Worm (Caenorhabditis elegans) whole organism, L3 larva: ENCODE data around the gene ZK596.3.

Source experiments
- R02D3.7 ChIP-seq: fragments of 150-350 bp; optimal IDR thresholded peaks from 2 replicates; lab custom pipeline; 2014; ENCODE audit warnings: missing biosample characterization, missing genetic modification characterization
- ZK546.5 ChIP-seq: sonication (generic microtip); optimal IDR thresholded peaks from 2 replicates; lab custom pipeline; 2017; ENCODE audit warnings: missing biosample characterization, missing genetic modification characterization
- ama-1 ChIP-seq: fragments of 150-350 bp; optimal IDR thresholded peaks from 2 replicates; lab custom pipeline; 2018
- ceh-16 ChIP-seq: sonication (generic microtip); optimal IDR thresholded peaks from 2 replicates; lab custom pipeline; 2017; ENCODE audit warnings: missing biosample characterization, missing genetic modification characterization
- ceh-28 ChIP-seq: fragments of 150-350 bp; optimal IDR thresholded peaks from 2 replicates; lab custom pipeline; 2014; ENCODE audit warnings: missing biosample characterization, missing genetic modification reagents, missing genetic modification characterization
- ceh-82 ChIP-seq: fragments of 150-350 bp; optimal IDR thresholded peaks from 2 replicates; lab custom pipeline; 2014; ENCODE audit warnings: missing biosample characterization, missing genetic modification characterization
- egl-27 ChIP-seq: sonication (generic microtip); optimal IDR thresholded peaks from 4 replicates; lab custom pipeline; 2017; ENCODE audit warnings: missing biosample characterization, missing genetic modification reagents, missing genetic modification characterization
- egl-5 ChIP-seq: fragments of 150-350 bp; optimal IDR thresholded peaks from 2 replicates; lab custom pipeline; 2017; ENCODE audit warnings: missing biosample characterization, missing genetic modification reagents, missing genetic modification characterization, inconsistent platforms
- elt-1 ChIP-seq: fragments of 150-350 bp; optimal IDR thresholded peaks from 2 replicates; lab custom pipeline; 2014; ENCODE audit warnings: missing biosample characterization, missing genetic modification characterization
- elt-2 ChIP-seq: sonication (generic microtip); optimal IDR thresholded peaks from 2 replicates; lab custom pipeline; 2016; ENCODE audit warnings: missing genetic modification reagents, mild to moderate bottlenecking, missing genetic modification characterization, missing compliant biosample characterization
- elt-3 ChIP-seq, 3 experiments: fragments of 150-350 bp in 1 of 3; sonication (generic microtip) in 2 of 3; optimal IDR thresholded peaks; 2 replicates in 2 of 3; 4 replicates in 1 of 3; lab custom pipeline; 2014 to 2017; ENCODE audit warnings: missing biosample characterization in 3 of 3, missing genetic modification characterization in 3 of 3
- eor-1 ChIP-seq, 2 experiments: fragments of 150-350 bp; optimal IDR thresholded peaks; 2 replicates each; lab custom pipeline; 2014 to 2018; ENCODE audit warnings: missing biosample characterization in 2 of 2, missing genetic modification characterization in 2 of 2
- fos-1 ChIP-seq: fragments of 150-350 bp; optimal IDR thresholded peaks from 2 replicates; lab custom pipeline; 2014; ENCODE audit warnings: missing biosample characterization, missing genetic modification characterization
- hmg-11 ChIP-seq: sonication (generic microtip); optimal IDR thresholded peaks from 2 replicates; lab custom pipeline; 2016; ENCODE audit warnings: missing genetic modification characterization, missing compliant biosample characterization
- jun-1 ChIP-seq: fragments of 150-350 bp; optimal IDR thresholded peaks from 2 replicates; lab custom pipeline; 2014; ENCODE audit warnings: missing biosample characterization, missing genetic modification reagents, missing genetic modification characterization
- lin-15B ChIP-seq: fragments of 150-350 bp; optimal IDR thresholded peaks from 2 replicates; lab custom pipeline; 2014; ENCODE audit warnings: missing biosample characterization, missing genetic modification characterization
- lin-39 ChIP-seq: fragments of 150-350 bp; optimal IDR thresholded peaks from 2 replicates; lab custom pipeline; 2018; ENCODE audit warnings: missing biosample characterization, missing genetic modification reagents, missing genetic modification characterization
- lsy-12 ChIP-seq: sonication (generic microtip); optimal IDR thresholded peaks from 2 replicates; lab custom pipeline; 2016; ENCODE audit warnings: mild to moderate bottlenecking, missing genetic modification characterization, missing compliant biosample characterization
- mdl-1 ChIP-seq: fragments of 150-350 bp; optimal IDR thresholded peaks from 2 replicates; lab custom pipeline; 2014; ENCODE audit warnings: missing biosample characterization, missing genetic modification characterization
- mml-1 ChIP-seq: fragments of 150-350 bp; sonication (generic microtip); optimal IDR thresholded peaks from 3 replicates; lab custom pipeline; 2014; ENCODE audit warnings: missing biosample characterization, missing genetic modification characterization
- nfya-1 ChIP-seq: sonication (generic microtip); optimal IDR thresholded peaks from 2 replicates; lab custom pipeline; 2017; ENCODE audit warnings: missing genetic modification characterization, mild to moderate bottlenecking, missing compliant biosample characterization, antibody characterized with exemption, moderate library complexity; ENCODE audit not compliant: insufficient read depth
- nhr-11 ChIP-seq: fragments of 150-350 bp; optimal IDR thresholded peaks from 2 replicates; lab custom pipeline; 2014; ENCODE audit warnings: missing biosample characterization, missing genetic modification characterization
- nhr-12 ChIP-seq: fragments of 150-350 bp; optimal IDR thresholded peaks from 2 replicates; lab custom pipeline; 2014; ENCODE audit warnings: missing biosample characterization, missing genetic modification characterization
- nhr-23 ChIP-seq: fragments of 150-350 bp; optimal IDR thresholded peaks from 2 replicates; lab custom pipeline; 2014; ENCODE audit warnings: missing biosample characterization, missing genetic modification reagents, missing genetic modification characterization
- nhr-25 ChIP-seq: sonication (generic microtip); optimal IDR thresholded peaks from 2 replicates; lab custom pipeline; 2017; ENCODE audit warnings: missing biosample characterization, missing genetic modification characterization
- nhr-43 ChIP-seq: sonication (generic microtip); optimal IDR thresholded peaks from 2 replicates; lab custom pipeline; 2016; ENCODE audit warnings: mild to moderate bottlenecking, missing genetic modification characterization, missing compliant biosample characterization; ENCODE audit not compliant: poor library complexity, severe bottlenecking
- nhr-76 ChIP-seq: fragments of 150-350 bp; sonication (generic microtip); optimal IDR thresholded peaks from 5 replicates; lab custom pipeline; 2014; ENCODE audit warnings: missing biosample characterization, missing genetic modification characterization
- pha-4 ChIP-seq: fragments of 150-350 bp; optimal IDR thresholded peaks from 2 replicates; lab custom pipeline; 2014; ENCODE audit warnings: missing biosample characterization, missing genetic modification reagents, missing genetic modification characterization
- pqm-1 ChIP-seq: fragments of 150-350 bp; optimal IDR thresholded peaks from 2 replicates; lab custom pipeline; 2017; ENCODE audit warnings: missing biosample characterization, missing genetic modification characterization, inconsistent platforms
- skn-1 ChIP-seq: fragments of 150-350 bp; optimal IDR thresholded peaks from 2 replicates; lab custom pipeline; 2014; ENCODE audit warnings: missing biosample characterization, missing genetic modification characterization
- snpc-4 ChIP-seq: fragments of 150-350 bp; optimal IDR thresholded peaks from 2 replicates; lab custom pipeline; 2014; ENCODE audit warnings: missing biosample characterization, missing genetic modification characterization
- tbx-2 ChIP-seq: sonication (generic microtip); optimal IDR thresholded peaks from 2 replicates; lab custom pipeline; 2016; ENCODE audit warnings: mild to moderate bottlenecking, missing genetic modification characterization, missing compliant biosample characterization
- unc-39 ChIP-seq: sonication (generic microtip); optimal IDR thresholded peaks from 4 replicates; lab custom pipeline; 2017; ENCODE audit warnings: missing biosample characterization, missing genetic modification characterization
- unc-62 ChIP-seq: fragments of 150-350 bp; sonication (generic microtip); optimal IDR thresholded peaks from 4 replicates; lab custom pipeline; 2014; ENCODE audit warnings: missing biosample characterization, missing genetic modification reagents, missing genetic modification characterization
- zag-1 ChIP-seq: fragments of 150-350 bp; optimal IDR thresholded peaks from 2 replicates; lab custom pipeline; 2014; ENCODE audit warnings: missing biosample characterization, missing genetic modification characterization
- ztf-4 ChIP-seq: fragments of 150-350 bp; optimal IDR thresholded peaks from 2 replicates; lab custom pipeline; 2014; ENCODE audit warnings: missing biosample characterization, missing genetic modification characterization

ZK596.3 gene

DNA sequence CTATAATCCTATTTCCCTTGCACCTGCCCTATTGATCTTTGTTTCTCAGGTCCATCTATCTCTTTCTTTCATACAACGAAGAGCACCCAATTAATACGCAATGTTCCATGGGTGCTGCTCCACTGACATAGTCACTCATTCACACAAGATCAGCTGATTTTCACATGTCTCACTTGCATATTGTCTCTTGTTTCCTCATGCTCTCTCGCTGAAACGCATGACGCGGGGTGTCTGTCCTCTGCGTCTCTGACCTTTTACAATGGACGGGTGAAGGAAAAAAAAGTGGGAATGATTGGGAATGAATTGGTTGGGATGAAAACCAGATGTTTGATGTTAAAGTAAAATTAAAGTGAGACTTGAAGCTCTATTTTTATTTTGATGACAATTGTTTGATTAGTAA, 31.2 kb upstream of the ZK596.3 start:
- TF ChIP-seq nhr-23 (peak; percentile 80), elt-1 (tag; lab: Kevin White, UChicago) (peak; percentile 32), elt-2 (tag; lab: Kevin White, UChicago) (peak; percentile 59), zag-1 (tag; lab: Kevin White, UChicago) (no peak), ama-1 (lab: Kevin White, UChicago) (peak; percentile 80), unc-62 (peak; percentile 57), hmg-11 (tag; lab: Kevin White, UChicago) (no peak), egl-5 (tag; lab: Kevin White, UChicago) (peak; percentile 95), ZK546.5 (no peak), nhr-76 (tag; lab: Kevin White, UChicago) (no peak), lsy-12 (tag; lab: Kevin White, UChicago) (peak; percentile 90), egl-27 (tag; lab: Kevin White, UChicago) (peak; percentile 53), ceh-16 (tag; lab: Kevin White, UChicago) (no peak), lin-15B (tag; lab: Kevin White, UChicago) (peak; percentile 26), mml-1 (tag; lab: Kevin White, UChicago) (peak; percentile 81), fos-1 (no peak), ceh-28 (tag; lab: Kevin White, UChicago) (peak; percentile 65), nhr-43 (tag; lab: Kevin White, UChicago) (peak; percentile 40), nhr-11 (tag; lab: Kevin White, UChicago) (no peak), snpc-4 (peak; percentile 26), tbx-2 (tag; lab: Kevin White, UChicago) (peak; percentile 56), nfya-1 (peak; percentile 90), lin-39 (peak; percentile 43), unc-39 (tag; lab: Kevin White, UChicago) (no peak), ztf-4 (peak; percentile 65), elt-3 (tag; optimal IDR thresholded peaks at IDR 0.05; lab: Kevin White, UChicago) (peak in 1 of 3 experiments; percentile 17), nhr-25 (tag; lab: Kevin White, UChicago) (peak; percentile 40), mdl-1 (tag; lab: Kevin White, UChicago) (peak; percentile 60), pqm-1 (tag; lab: Kevin White, UChicago) (peak; percentile 64), pha-4 (tag; lab: Kevin White, UChicago) (peak; percentile 63), R02D3.7 (no peak), ceh-82 (tag; lab: Kevin White, UChicago) (no peak), eor-1 (tag; optimal IDR thresholded peaks at IDR 0.05; lab: Kevin White, UChicago) (peak in 1 of 2 experiments; percentile 32), skn-1 (no peak), jun-1 (tag; lab: Kevin White, UChicago) (peak; percentile 75), nhr-12 (tag; lab: Kevin White, UChicago) (no peak)

DNA sequence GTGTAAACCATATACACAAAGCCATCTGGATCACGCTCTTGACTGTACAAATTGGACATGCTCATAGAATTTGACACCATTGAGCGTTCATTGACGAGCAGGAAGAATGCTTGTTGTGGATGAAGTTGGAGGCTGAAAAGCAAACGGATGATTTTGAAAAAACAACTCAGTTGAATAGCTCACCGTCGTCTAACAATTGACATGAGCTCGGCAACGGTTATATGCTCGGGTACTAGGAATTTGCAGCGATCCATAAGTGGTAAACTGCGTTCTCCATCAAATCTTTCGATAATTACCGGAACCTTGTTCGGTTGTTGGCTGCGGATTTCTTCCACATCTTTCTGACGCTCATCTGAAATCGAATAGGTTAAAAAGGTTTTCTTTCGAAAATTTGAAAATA, 30.6 kb upstream of the ZK596.3 start:
- TF ChIP-seq egl-27 (tag; lab: Kevin White, UChicago) = no peak
- TF ChIP-seq ama-1 (lab: Kevin White, UChicago) = peak; percentile 68
- TF ChIP-seq pqm-1 (tag; lab: Kevin White, UChicago) = no peak
- no peak for TF ChIP-seq elt-3 (tag; optimal IDR thresholded peaks at IDR 0.05; lab: Kevin White, UChicago)
- no peak for TF ChIP-seq lin-15B (tag; lab: Kevin White, UChicago)
- no peak for TF ChIP-seq ceh-82 (tag; lab: Kevin White, UChicago)

DNA sequence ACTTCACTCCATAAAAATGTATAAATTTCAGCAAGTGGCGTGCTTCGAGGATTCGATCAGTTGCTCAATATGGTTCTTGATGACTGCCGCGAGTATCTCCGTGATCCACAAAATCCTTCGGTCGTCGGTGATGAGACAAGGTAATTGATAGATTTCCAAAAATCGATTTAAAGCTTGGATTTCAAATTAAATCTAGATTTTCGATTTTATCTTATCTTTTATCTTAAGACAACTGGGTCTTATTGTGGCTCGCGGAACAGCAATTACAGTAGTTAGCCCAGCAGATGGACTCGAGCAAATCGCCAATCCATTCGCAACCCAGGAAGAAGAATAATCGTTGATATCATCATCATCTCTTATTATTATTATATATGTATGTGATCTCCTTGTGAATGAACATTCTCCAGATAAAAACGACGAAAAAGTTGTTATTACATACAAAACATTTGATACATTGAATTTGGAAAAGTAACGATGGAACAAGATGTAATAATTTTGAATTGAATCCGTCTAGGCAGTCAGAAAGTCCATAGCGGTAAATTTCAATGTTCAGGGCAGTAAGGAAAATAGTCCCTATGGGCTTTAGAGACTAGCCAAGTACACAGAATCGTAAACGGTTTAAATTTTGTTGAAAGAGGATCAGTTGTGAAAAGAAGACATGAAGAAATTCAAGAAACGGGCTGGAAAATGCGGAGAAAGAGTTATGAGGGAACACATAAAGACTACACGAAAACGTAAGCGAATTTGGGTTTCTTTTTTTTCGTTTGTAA, 29.8 kb upstream of the ZK596.3 start:
- peak; percentile 47 for TF ChIP-seq elt-2 (tag; lab: Kevin White, UChicago)
- TF ChIP-seq nhr-43 (tag; lab: Kevin White, UChicago) = peak; percentile 32
- no peak for TF ChIP-seq nhr-25 (tag; lab: Kevin White, UChicago)
- no peak for TF ChIP-seq eor-1 (tag; optimal IDR thresholded peaks at IDR 0.05; lab: Kevin White, UChicago)
- TF ChIP-seq nhr-76 (tag; lab: Kevin White, UChicago) = no peak
- peak; percentile 90 for TF ChIP-seq ama-1 (lab: Kevin White, UChicago)
- no peak for TF ChIP-seq tbx-2 (tag; lab: Kevin White, UChicago)
- peak; percentile 26 for TF ChIP-seq lsy-12 (tag; lab: Kevin White, UChicago)
